Fruit fly (Drosophila melanogaster) whole organism, embryonic: ENCODE data around the gene Sfxn2.
A peak's percentile ranks its signal among the peaks of the same experiment; 100 is the strongest.

Source experiments
- Adf1 ChIP-seq: fragments of 200-800 bp; sonication (Bioruptor generic); IDR thresholded peaks from 2 replicates; pipeline ENCODE4 v1.3.6; 2022; ENCODE audit warnings: missing biosample characterization, missing genetic modification characterization
- CG10979 ChIP-seq: fragments of 200-800 bp; sonication (Bioruptor generic); optimal IDR thresholded peaks from 2 replicates; lab custom pipeline; 2018; ENCODE audit warnings: missing biosample characterization, mild to moderate bottlenecking, missing genetic modification characterization, moderate library complexity
- CG11560 ChIP-seq: fragments of 200-800 bp; sonication (Bioruptor generic); IDR thresholded peaks from 3 replicates; pipeline ENCODE4 v1.3.6; 2022; ENCODE audit warnings: missing biosample characterization, missing genetic modification characterization
- CG13775 ChIP-seq: fragments of 200-800 bp; sonication (Bioruptor generic); optimal IDR thresholded peaks from 3 replicates; lab custom pipeline; 2017; ENCODE audit warnings: missing biosample characterization, mild to moderate bottlenecking, missing genetic modification characterization
- CG13894 ChIP-seq: fragments of 200-800 bp; sonication (Bioruptor generic); optimal IDR thresholded peaks from 3 replicates; lab custom pipeline; 2018; ENCODE audit warnings: missing biosample characterization, mild to moderate bottlenecking, missing genetic modification characterization, moderate library complexity
- CG15514 ChIP-seq: fragments of 200-800 bp; sonication (Bioruptor generic); optimal IDR thresholded peaks from 3 replicates; lab custom pipeline; 2017; ENCODE audit warnings: missing biosample characterization, missing genetic modification characterization, mild to moderate bottlenecking, moderate library complexity, missing genetic modification reagents
- CG18619 ChIP-seq: fragments of 200-800 bp; sonication (Bioruptor generic); optimal IDR thresholded peaks from 3 replicates; lab custom pipeline; 2017; ENCODE audit warnings: missing biosample characterization, mild to moderate bottlenecking, missing genetic modification characterization
- CG31441 ChIP-seq: fragments of 200-800 bp; sonication (Bioruptor generic); IDR thresholded peaks from 2 replicates; pipeline ENCODE4 v1.3.6; 2022; ENCODE audit warnings: missing biosample characterization, missing genetic modification characterization
- CG3281 ChIP-seq: fragments of 200-800 bp; sonication (Bioruptor generic); optimal IDR thresholded peaks from 3 replicates; lab custom pipeline; 2017; ENCODE audit warnings: missing biosample characterization, mild to moderate bottlenecking, missing genetic modification characterization
- CG42726 ChIP-seq: fragments of 200-800 bp; sonication (Bioruptor generic); IDR thresholded peaks from 2 replicates; pipeline ENCODE4 v1.3.6; 2022; ENCODE audit warnings: missing biosample characterization, missing genetic modification characterization; ENCODE audit not compliant: partially characterized antibody
- CG6683 ChIP-seq: fragments of 200-800 bp; sonication (Bioruptor generic); optimal IDR thresholded peaks from 2 replicates; lab custom pipeline; 2017; ENCODE audit warnings: missing biosample characterization, mild to moderate bottlenecking, missing genetic modification characterization, missing genetic modification reagents
- CG8281 ChIP-seq: fragments of 200-800 bp; sonication (Bioruptor generic); optimal IDR thresholded peaks from 2 replicates; lab custom pipeline; 2018; ENCODE audit warnings: missing biosample characterization, mild to moderate bottlenecking, missing genetic modification characterization, moderate library complexity
- CG8388 ChIP-seq: fragments of 200-800 bp; sonication (Bioruptor generic); optimal IDR thresholded peaks from 2 replicates; lab custom pipeline; 2019; ENCODE audit warnings: missing biosample characterization, mild to moderate bottlenecking, missing genetic modification characterization, moderate library complexity
- CG9215 ChIP-seq: fragments of 200-800 bp; sonication (Bioruptor generic); IDR thresholded peaks from 2 replicates; pipeline ENCODE4 v1.3.6; 2022; ENCODE audit warnings: missing biosample characterization, missing genetic modification characterization
- CG9727 ChIP-seq: fragments of 200-800 bp; sonication (Bioruptor generic); optimal IDR thresholded peaks from 3 replicates; lab custom pipeline; 2017; ENCODE audit warnings: missing biosample characterization, mild to moderate bottlenecking, missing genetic modification characterization
- CG9797 ChIP-seq: fragments of 200-800 bp; sonication (Bioruptor generic); optimal IDR thresholded peaks from 3 replicates; lab custom pipeline; 2018; ENCODE audit warnings: missing biosample characterization, mild to moderate bottlenecking, missing genetic modification characterization
- CHES-1-like ChIP-seq: fragments of 200-800 bp; sonication (Bioruptor generic); optimal IDR thresholded peaks from 2 replicates; lab custom pipeline; 2016; ENCODE audit warnings: missing biosample characterization, missing genetic modification characterization
- Chrac-16 ChIP-seq: fragments of 200-800 bp; sonication (Bioruptor generic); optimal IDR thresholded peaks from 3 replicates; lab custom pipeline; 2016; ENCODE audit warnings: missing biosample characterization, missing genetic modification characterization
- Dp ChIP-seq: fragments of 200-800 bp; sonication (Bioruptor generic); optimal IDR thresholded peaks from 2 replicates; lab custom pipeline; 2018; ENCODE audit warnings: missing biosample characterization, mild to moderate bottlenecking, missing genetic modification characterization, moderate library complexity
- Elba2 ChIP-seq: fragments of 200-800 bp; sonication (Bioruptor generic); optimal IDR thresholded peaks from 3 replicates; lab custom pipeline; 2016; ENCODE audit warnings: missing biosample characterization, missing genetic modification characterization
- Hmr ChIP-seq: fragments of 200-800 bp; sonication (Bioruptor generic); optimal IDR thresholded peaks from 3 replicates; lab custom pipeline; 2017; ENCODE audit warnings: mild to moderate bottlenecking, missing biosample characterization, missing genetic modification reagents, missing genetic modification characterization
- Hmx ChIP-seq: fragments of 200-800 bp; sonication (Bioruptor generic); optimal IDR thresholded peaks from 2 replicates; lab custom pipeline; 2016; ENCODE audit warnings: missing biosample characterization, missing genetic modification characterization
- Hsf ChIP-seq: fragments of 200-800 bp; sonication (Bioruptor generic); optimal IDR thresholded peaks from 3 replicates; lab custom pipeline; 2016; ENCODE audit warnings: missing biosample characterization, missing genetic modification characterization
- MTF-1 ChIP-seq: fragments of 200-800 bp; sonication (Bioruptor generic); optimal IDR thresholded peaks from 2 replicates; lab custom pipeline; 2018; ENCODE audit warnings: missing biosample characterization, mild to moderate bottlenecking, missing genetic modification characterization, borderline replicate concordance
- Poxn ChIP-seq: fragments of 200-800 bp; sonication (Bioruptor generic); IDR thresholded peaks from 2 replicates; pipeline ENCODE4 v1.3.6; 2022; ENCODE audit warnings: missing biosample characterization, missing genetic modification characterization
- Ptx1 ChIP-seq: fragments of 200-800 bp; sonication (Bioruptor generic); IDR thresholded peaks from 2 replicates; pipeline ENCODE4 v1.3.6; 2022; ENCODE audit warnings: missing biosample characterization, missing genetic modification characterization
- Sox100B ChIP-seq: fragments of 200-800 bp; sonication (Bioruptor generic); optimal IDR thresholded peaks from 3 replicates; lab custom pipeline; 2018; ENCODE audit warnings: missing biosample characterization, mild to moderate bottlenecking, missing genetic modification characterization
- Sry-δ ChIP-seq: fragments of 200-800 bp; sonication (Bioruptor generic); optimal IDR thresholded peaks from 2 replicates; lab custom pipeline; 2016; ENCODE audit warnings: missing biosample characterization, missing genetic modification characterization
- TFAM ChIP-seq: fragments of 200-800 bp; sonication (Bioruptor generic); optimal IDR thresholded peaks from 2 replicates; lab custom pipeline; 2017; ENCODE audit warnings: missing biosample characterization, missing genetic modification characterization, inconsistent platforms
- amos ChIP-seq: fragments of 200-800 bp; sonication (Bioruptor generic); IDR thresholded peaks from 2 replicates; pipeline ENCODE4 v1.3.6; 2022; ENCODE audit warnings: missing biosample characterization, missing genetic modification characterization; ENCODE audit not compliant: partially characterized antibody
- bab2 ChIP-seq: fragments of 200-800 bp; sonication (Bioruptor generic); optimal IDR thresholded peaks from 2 replicates; lab custom pipeline; 2016; ENCODE audit warnings: missing biosample characterization, missing genetic modification characterization
- bowl ChIP-seq: fragments of 200-800 bp; sonication (Bioruptor generic); IDR thresholded peaks from 2 replicates; pipeline ENCODE4 v1.3.6; 2022; ENCODE audit warnings: missing biosample characterization, missing genetic modification characterization
- cg ChIP-seq: fragments of 200-800 bp; sonication (Bioruptor generic); optimal IDR thresholded peaks from 3 replicates; lab custom pipeline; 2019; ENCODE audit warnings: missing biosample characterization, mild to moderate bottlenecking, missing genetic modification characterization, moderate library complexity
- chinmo ChIP-seq: fragments of 200-800 bp; sonication (Bioruptor generic); IDR thresholded peaks from 4 replicates; pipeline ENCODE4 v1.3.6; 2022; ENCODE audit warnings: missing biosample characterization, missing genetic modification characterization; ENCODE audit not compliant: partially characterized antibody
- dmrt11E ChIP-seq: fragments of 200-800 bp; sonication (Bioruptor generic); optimal IDR thresholded peaks from 3 replicates; lab custom pipeline; 2018; ENCODE audit warnings: missing biosample characterization, mild to moderate bottlenecking, missing genetic modification characterization, moderate library complexity
- ems ChIP-seq: fragments of 200-800 bp; sonication (Bioruptor generic); optimal IDR thresholded peaks from 3 replicates; lab custom pipeline; 2016; ENCODE audit warnings: missing biosample characterization, missing genetic modification characterization
- eyg ChIP-seq: fragments of 200-800 bp; sonication (Bioruptor generic); optimal IDR thresholded peaks from 3 replicates; lab custom pipeline; 2016; ENCODE audit warnings: missing biosample characterization, missing genetic modification characterization
- fd96Cb ChIP-seq: fragments of 200-800 bp; sonication (Bioruptor generic); optimal IDR thresholded peaks from 2 replicates; lab custom pipeline; 2018; ENCODE audit warnings: missing biosample characterization, mild to moderate bottlenecking, missing genetic modification characterization, moderate library complexity
- gce ChIP-seq: fragments of 200-800 bp; sonication (Bioruptor generic); IDR thresholded peaks from 3 replicates; pipeline ENCODE4 v1.3.6; 2022; ENCODE audit warnings: missing biosample characterization, missing genetic modification characterization
- gcm ChIP-seq: fragments of 200-800 bp; sonication (Bioruptor generic); optimal IDR thresholded peaks from 2 replicates; lab custom pipeline; 2019; ENCODE audit warnings: missing biosample characterization, mild to moderate bottlenecking, missing genetic modification characterization, moderate library complexity
- gsb ChIP-seq: fragments of 200-800 bp; sonication (Bioruptor generic); IDR thresholded peaks from 2 replicates; pipeline ENCODE4 v1.3.6; 2022; ENCODE audit warnings: missing biosample characterization, missing genetic modification characterization
- h ChIP-seq: fragments of >200 bp; optimal IDR thresholded peaks from 2 replicates; lab custom pipeline; 2017
- hb ChIP-seq: fragments of 200-800 bp; sonication (Bioruptor generic); IDR thresholded peaks from 3 replicates; pipeline ENCODE4 v1.3.6; 2022; ENCODE audit warnings: missing biosample characterization, missing genetic modification characterization; ENCODE audit not compliant: partially characterized antibody
- jumu ChIP-seq: fragments of 200-800 bp; sonication (Bioruptor generic); optimal IDR thresholded peaks from 3 replicates; lab custom pipeline; 2016; ENCODE audit warnings: missing biosample characterization, missing genetic modification characterization
- luna ChIP-seq: fragments of 200-800 bp; sonication (Bioruptor generic); optimal IDR thresholded peaks from 2 replicates; lab custom pipeline; 2016; ENCODE audit warnings: missing biosample characterization, missing genetic modification characterization
- ro ChIP-seq: fragments of 200-800 bp; sonication (Bioruptor generic); IDR thresholded peaks from 2 replicates; pipeline ENCODE4 v1.3.6; 2022; ENCODE audit warnings: missing biosample characterization, missing genetic modification characterization
- sd ChIP-seq: fragments of 200-800 bp; sonication (Bioruptor generic); optimal IDR thresholded peaks from 3 replicates; lab custom pipeline; 2018; ENCODE audit warnings: missing biosample characterization, mild to moderate bottlenecking, missing genetic modification characterization, moderate library complexity
- sima ChIP-seq: fragments of 200-800 bp; sonication (Bioruptor generic); optimal IDR thresholded peaks from 2 replicates; lab custom pipeline; 2016; ENCODE audit warnings: missing biosample characterization, missing genetic modification characterization
- z ChIP-seq: fragments of 200-800 bp; sonication (Bioruptor generic); IDR thresholded peaks from 3 replicates; pipeline ENCODE4 v1.3.6; 2022; ENCODE audit warnings: missing biosample characterization, missing genetic modification characterization

The Sfxn2 gene

dm6 chr3L:19092125-19093058 is 29.4 kb downstream of the Sfxn2 start, which contains the start of gene MESR6 (continued):
- TF ChIP-seq gce (GFP tag; lab: Robert Waterston, UW): no peak
- TF ChIP-seq luna (GFP tag; lab: Kevin White, UChicago): peak; percentile 3
- TF ChIP-seq CG6683 (GFP tag; lab: Kevin White, UChicago): no peak
- TF ChIP-seq CG18619 (GFP tag; lab: Kevin White, UChicago): peak; percentile 41
- no peak for TF ChIP-seq gsb (GFP tag; lab: Robert Waterston, UW)
- peak; percentile 93 for TF ChIP-seq CG9797
- TF ChIP-seq CG11560: no peak
- TF ChIP-seq CG9727: peak; percentile 58
- no peak for TF ChIP-seq CG8388 (GFP tag; lab: Kevin White, UChicago)
- TF ChIP-seq dmrt11E: no peak
- no peak for TF ChIP-seq cg (GFP tag; lab: Kevin White, UChicago)
- TF ChIP-seq Chrac-16 (GFP tag; lab: Kevin White, UChicago): no peak
- no peak for TF ChIP-seq ems (GFP tag; lab: Kevin White, UChicago)
- no peak for TF ChIP-seq Ptx1 (GFP tag; lab: Robert Waterston, UW)
- no peak for TF ChIP-seq Hmr (GFP tag; lab: Kevin White, UChicago)
- TF ChIP-seq z (GFP tag; lab: Robert Waterston, UW): no peak
- TF ChIP-seq eyg: no peak
- TF ChIP-seq CG42726 (GFP tag; lab: Robert Waterston, UW): peak; percentile 43; the same call in 1 of the 2 replicates
- TF ChIP-seq gcm (GFP tag; lab: Kevin White, UChicago): no peak
- no peak for TF ChIP-seq Poxn
- peak; percentile 64 for TF ChIP-seq Dp (GFP tag; lab: Kevin White, UChicago)
- no peak for TF ChIP-seq sima (GFP tag; lab: Kevin White, UChicago)
- TF ChIP-seq TFAM (GFP tag; lab: Kevin White, UChicago): no peak
- no peak for TF ChIP-seq Elba2 (GFP tag; lab: Kevin White, UChicago)
- TF ChIP-seq chinmo (GFP tag; lab: Robert Waterston, UW): 0 out of 4 replicates have a peak, but pooled peaks have one; percentile 14
- TF ChIP-seq ro (GFP tag; lab: Robert Waterston, UW): no peak
- no peak for TF ChIP-seq sd (tag; lab: Kevin White, UChicago)
- TF ChIP-seq CG3281 (GFP tag; lab: Kevin White, UChicago): peak; percentile 47
- TF ChIP-seq CG13894: peak; percentile 37
- no peak for TF ChIP-seq CG9215 (GFP tag; lab: Robert Waterston, UW)
- TF ChIP-seq CG15514: peak; percentile 24
- TF ChIP-seq amos: peak; percentile 90
- peak; percentile 45; the same call in 1 of the 2 replicates for TF ChIP-seq bowl (GFP tag; lab: Robert Waterston, UW)
- TF ChIP-seq CG10979: no peak
- TF ChIP-seq fd96Cb (tag; lab: Kevin White, UChicago): no peak
- no peak for TF ChIP-seq h
- TF ChIP-seq CG31441 (GFP tag; lab: Robert Waterston, UW): peak; percentile 28; the same call in 1 of the 2 replicates
- no peak for TF ChIP-seq Hsf (GFP tag; lab: Kevin White, UChicago)
- TF ChIP-seq Adf1 (GFP tag; lab: Robert Waterston, UW): no peak
- TF ChIP-seq Hmx: no peak
- TF ChIP-seq Sox100B: peak; percentile 31
- peak; percentile 47 for TF ChIP-seq hb
- TF ChIP-seq CHES-1-like (GFP tag; lab: Kevin White, UChicago): peak; percentile 20
- TF ChIP-seq Sry-δ: peak; percentile 79
- no peak for TF ChIP-seq jumu (GFP tag; lab: Kevin White, UChicago)
- TF ChIP-seq CG8281 (tag; lab: Kevin White, UChicago): no peak
- TF ChIP-seq CG13775 (GFP tag; lab: Kevin White, UChicago): no peak
- TF ChIP-seq bab2 (GFP tag; lab: Kevin White, UChicago): no peak
- TF ChIP-seq MTF-1 (GFP tag; lab: Kevin White, UChicago): no peak
